Fruit fly (Drosophila melanogaster) whole organism, embryonic: ENCODE measurements around the gene sage.
A peak's percentile ranks its signal among the peaks of the same experiment; 100 is the strongest.

Experiments used
- Atf6 ChIP-seq: fragments of 200-800 bp; sonication (Bioruptor generic); IDR thresholded peaks from 2 replicates; pipeline ENCODE4 v1.3.6; 2022; ENCODE audit warnings: missing biosample characterization, missing genetic modification characterization
- Bteb2 ChIP-seq: fragments of 200-800 bp; sonication (Bioruptor generic); optimal IDR thresholded peaks from 2 replicates; lab custom pipeline; 2016; ENCODE audit warnings: missing biosample characterization, missing genetic modification characterization
- CG10147 ChIP-seq: fragments of 200-800 bp; sonication (Bioruptor generic); optimal IDR thresholded peaks from 2 replicates; lab custom pipeline; 2019; ENCODE audit warnings: missing biosample characterization, mild to moderate bottlenecking, missing genetic modification characterization, moderate library complexity
- CG10274 ChIP-seq: fragments of 200-800 bp; sonication (Bioruptor generic); optimal IDR thresholded peaks from 3 replicates; lab custom pipeline; 2017; ENCODE audit warnings: missing biosample characterization, mild to moderate bottlenecking, missing genetic modification characterization
- CG12104 ChIP-seq: fragments of 200-800 bp; sonication (Bioruptor generic); optimal IDR thresholded peaks from 3 replicates; lab custom pipeline; 2016; ENCODE audit warnings: missing biosample characterization, missing genetic modification characterization
- CG12391 ChIP-seq: fragments of 200-800 bp; sonication (Bioruptor generic); optimal IDR thresholded peaks from 3 replicates; lab custom pipeline; 2018; ENCODE audit warnings: missing biosample characterization, mild to moderate bottlenecking, missing genetic modification characterization, moderate library complexity
- CG15269 ChIP-seq: fragments of 200-800 bp; sonication (Bioruptor generic); optimal IDR thresholded peaks from 2 replicates; lab custom pipeline; 2018; ENCODE audit warnings: missing biosample characterization, mild to moderate bottlenecking, missing genetic modification characterization, moderate library complexity
- CG17359 ChIP-seq: fragments of 200-800 bp; sonication (Bioruptor generic); optimal IDR thresholded peaks from 3 replicates; lab custom pipeline; 2018; ENCODE audit warnings: missing biosample characterization, mild to moderate bottlenecking, missing genetic modification characterization, moderate library complexity
- CG17829 ChIP-seq: fragments of 200-800 bp; optimal IDR thresholded peaks from 2 replicates; lab custom pipeline; 2019; ENCODE audit warnings: missing biosample characterization, mild to moderate bottlenecking, missing genetic modification characterization, moderate library complexity
- CG1832 ChIP-seq: fragments of 200-800 bp; sonication (Bioruptor generic); optimal IDR thresholded peaks from 2 replicates; lab custom pipeline; 2017; ENCODE audit warnings: missing biosample characterization, mild to moderate bottlenecking, missing genetic modification characterization, inconsistent platforms
- CG2712 ChIP-seq: fragments of 200-800 bp; optimal IDR thresholded peaks from 3 replicates; lab custom pipeline; 2019; ENCODE audit warnings: missing biosample characterization, mild to moderate bottlenecking, missing genetic modification characterization, moderate library complexity
- CG2889 ChIP-seq: fragments of 200-800 bp; sonication (Bioruptor generic); IDR thresholded peaks from 3 replicates; pipeline ENCODE4 v1.3.6; 2022; ENCODE audit warnings: missing biosample characterization, missing genetic modification characterization
- CG30403 ChIP-seq: fragments of 200-800 bp; sonication (Bioruptor generic); optimal IDR thresholded peaks from 3 replicates; lab custom pipeline; 2016; ENCODE audit warnings: missing biosample characterization, missing genetic modification characterization
- CG34422 ChIP-seq: fragments of 200-800 bp; sonication (Bioruptor generic); IDR thresholded peaks from 3 replicates; pipeline ENCODE4 v1.3.6; 2022; ENCODE audit warnings: missing biosample characterization, missing genetic modification characterization
- CG7987 ChIP-seq: fragments of 200-800 bp; sonication (Bioruptor generic); optimal IDR thresholded peaks from 2 replicates; lab custom pipeline; 2018; ENCODE audit warnings: missing biosample characterization, mild to moderate bottlenecking, missing genetic modification characterization, moderate library complexity
- CG8290 ChIP-seq, 3 experiments: fragments of 200-800 bp; sonication (Bioruptor generic); optimal IDR thresholded peaks; 2 replicates each; lab custom pipeline; 2016 to 2019; ENCODE audit warnings: missing biosample characterization in 3 of 3, missing genetic modification characterization in 3 of 3, mild to moderate bottlenecking in 2 of 3, moderate library complexity in 1 of 3
- Chrac-16 ChIP-seq: fragments of 200-800 bp; sonication (Bioruptor generic); optimal IDR thresholded peaks from 3 replicates; lab custom pipeline; 2016; ENCODE audit warnings: missing biosample characterization, missing genetic modification characterization
- D19A ChIP-seq: fragments of 200-800 bp; optimal IDR thresholded peaks from 3 replicates; lab custom pipeline; 2019; ENCODE audit warnings: missing biosample characterization, mild to moderate bottlenecking, missing genetic modification characterization, moderate library complexity
- E2f2 ChIP-seq: fragments of 200-800 bp; sonication (Bioruptor generic); IDR thresholded peaks from 2 replicates; pipeline ENCODE4 v1.3.6; 2022; ENCODE audit warnings: missing biosample characterization, missing genetic modification characterization
- Hr51 ChIP-seq, 2 experiments: fragments of 200-800 bp; sonication (Bioruptor generic); optimal IDR thresholded peaks; 2 replicates in 1 of 2; 3 replicates in 1 of 2; lab custom pipeline; 2016 to 2018; ENCODE audit warnings: missing biosample characterization in 2 of 2, missing genetic modification characterization in 2 of 2, mild to moderate bottlenecking in 1 of 2, moderate library complexity in 1 of 2
- Med ChIP-seq: fragments of 200-800 bp; sonication (Bioruptor generic); peaks from one replicate; lab custom pipeline; 2016; ENCODE audit warnings: missing biosample characterization, missing genetic modification characterization, mild to moderate bottlenecking, inconsistent platforms, moderate library complexity
- Oli ChIP-seq: fragments of 200-800 bp; sonication (Bioruptor generic); optimal IDR thresholded peaks from 2 replicates; lab custom pipeline; 2018; ENCODE audit warnings: missing biosample characterization, mild to moderate bottlenecking, missing genetic modification characterization, moderate library complexity
- Rfx ChIP-seq: fragments of 200-800 bp; sonication (Bioruptor generic); IDR thresholded peaks from 2 replicates; pipeline ENCODE4 v1.3.6; 2022; ENCODE audit warnings: missing biosample characterization, missing genetic modification characterization
- Sox100B ChIP-seq: fragments of 200-800 bp; sonication (Bioruptor generic); optimal IDR thresholded peaks from 3 replicates; lab custom pipeline; 2018; ENCODE audit warnings: missing biosample characterization, mild to moderate bottlenecking, missing genetic modification characterization
- Spps ChIP-seq: fragments of 200-800 bp; sonication (Bioruptor generic); optimal IDR thresholded peaks from 2 replicates; lab custom pipeline; 2018; ENCODE audit warnings: missing biosample characterization, mild to moderate bottlenecking, missing genetic modification characterization
- Xbp1 ChIP-seq: fragments of 200-800 bp; sonication (Bioruptor generic); optimal IDR thresholded peaks from 3 replicates; lab custom pipeline; 2016; ENCODE audit warnings: missing biosample characterization, mild to moderate bottlenecking, missing genetic modification characterization
- ac ChIP-seq: fragments of 200-800 bp; sonication (Bioruptor generic); optimal IDR thresholded peaks from 3 replicates; lab custom pipeline; 2017; ENCODE audit warnings: missing biosample characterization, mild to moderate bottlenecking, missing genetic modification characterization
- ash1 ChIP-seq: fragments of 200-800 bp; sonication (Bioruptor generic); optimal IDR thresholded peaks from 2 replicates; lab custom pipeline; 2018; ENCODE audit warnings: missing biosample characterization, mild to moderate bottlenecking, missing genetic modification characterization
- bcd ChIP-seq: fragments of 200-800 bp; sonication (Bioruptor generic); optimal IDR thresholded peaks from 2 replicates; lab custom pipeline; 2017; ENCODE audit warnings: missing biosample characterization, mild to moderate bottlenecking, missing genetic modification characterization
- bsh ChIP-seq, 2 experiments: fragments of 200-800 bp; sonication (Bioruptor generic); optimal IDR thresholded peaks; 2 replicates each; lab custom pipeline; 2017 to 2018; ENCODE audit warnings: mild to moderate bottlenecking in 2 of 2, missing biosample characterization in 2 of 2, missing genetic modification characterization in 2 of 2, moderate library complexity in 1 of 2
- cato ChIP-seq: fragments of 200-800 bp; sonication (Bioruptor generic); optimal IDR thresholded peaks from 2 replicates; lab custom pipeline; 2016; ENCODE audit warnings: missing biosample characterization, missing genetic modification characterization, borderline replicate concordance
- chif ChIP-seq, 2 experiments: fragments of 200-800 bp; sonication (Bioruptor generic); optimal IDR thresholded peaks; 3 replicates each; lab custom pipeline; 2016; ENCODE audit warnings: missing biosample characterization in 2 of 2, missing genetic modification characterization in 2 of 2
- dati ChIP-seq: fragments of 200-800 bp; sonication (Bioruptor generic); IDR thresholded peaks from 2 replicates; pipeline ENCODE4 v1.3.6; 2022; ENCODE audit warnings: missing biosample characterization, missing genetic modification characterization
- dmrt11E ChIP-seq: fragments of 200-800 bp; sonication (Bioruptor generic); optimal IDR thresholded peaks from 3 replicates; lab custom pipeline; 2018; ENCODE audit warnings: missing biosample characterization, mild to moderate bottlenecking, missing genetic modification characterization, moderate library complexity
- gro ChIP-seq: fragments of 200-800 bp; sonication (Bioruptor generic); optimal IDR thresholded peaks from 2 replicates; lab custom pipeline; 2016; ENCODE audit warnings: missing biosample characterization, missing genetic modification characterization
- kay ChIP-seq: fragments of 200-800 bp; sonication (Bioruptor generic); optimal IDR thresholded peaks from 2 replicates; lab custom pipeline; 2016; ENCODE audit warnings: missing biosample characterization, missing genetic modification characterization
- lbe ChIP-seq: fragments of 200-800 bp; sonication (Bioruptor generic); optimal IDR thresholded peaks from 2 replicates; lab custom pipeline; 2016; ENCODE audit warnings: missing biosample characterization, mild to moderate bottlenecking, missing genetic modification characterization
- nerfin-2 ChIP-seq: fragments of 200-800 bp; sonication (Bioruptor generic); IDR thresholded peaks from 2 replicates; pipeline ENCODE4 v1.3.6; 2022; ENCODE audit warnings: missing biosample characterization, missing genetic modification characterization; ENCODE audit not compliant: partially characterized antibody
- pho ChIP-seq: fragments of 200-800 bp; sonication (Bioruptor generic); optimal IDR thresholded peaks from 2 replicates; lab custom pipeline; 2016; ENCODE audit warnings: missing biosample characterization, missing genetic modification characterization
- prd ChIP-seq, 3 experiments: fragments of >200 bp in 2 of 3; fragments of 200-800 bp in 1 of 3; sonication (Bioruptor generic) in 1 of 3; optimal IDR thresholded peaks in 2 of 3; IDR thresholded peaks in 1 of 3; 2 replicates in 2 of 3; 3 replicates in 1 of 3; pipeline versions ENCODE4 v1.3.6 to Lab custom; 2017 to 2022; ENCODE audit warnings: missing biosample characterization in 1 of 3, missing genetic modification characterization in 1 of 3
- pzg ChIP-seq: fragments of 200-800 bp; sonication (Bioruptor generic); optimal IDR thresholded peaks from 3 replicates; lab custom pipeline; 2018; ENCODE audit warnings: missing biosample characterization, mild to moderate bottlenecking, missing genetic modification characterization, moderate library complexity
- ro ChIP-seq: fragments of 200-800 bp; sonication (Bioruptor generic); IDR thresholded peaks from 2 replicates; pipeline ENCODE4 v1.3.6; 2022; ENCODE audit warnings: missing biosample characterization, missing genetic modification characterization
- toy ChIP-seq: fragments of 200-800 bp; sonication (Bioruptor generic); IDR thresholded peaks from 2 replicates; pipeline ENCODE4 v1.3.6; 2022; ENCODE audit warnings: missing biosample characterization, missing genetic modification characterization
- trem ChIP-seq: fragments of 200-800 bp; optimal IDR thresholded peaks from 3 replicates; lab custom pipeline; 2019; ENCODE audit warnings: missing biosample characterization, mild to moderate bottlenecking, missing genetic modification characterization, moderate library complexity
- ttk ChIP-seq: fragments of 200-800 bp; sonication (Bioruptor generic); IDR thresholded peaks from 2 replicates; pipeline ENCODE4 v2.1.2; 2022; ENCODE audit warnings: missing biosample characterization, missing genetic modification characterization
- unc-4 ChIP-seq: fragments of 200-800 bp; sonication (Bioruptor generic); IDR thresholded peaks from 2 replicates; pipeline ENCODE4 v1.3.6; 2022; ENCODE audit warnings: missing biosample characterization, missing genetic modification characterization; ENCODE audit not compliant: partially characterized antibody
- zf30C ChIP-seq: fragments of 200-800 bp; sonication (Bioruptor generic); optimal IDR thresholded peaks from 3 replicates; lab custom pipeline; 2018; ENCODE audit warnings: missing biosample characterization, mild to moderate bottlenecking, missing genetic modification characterization

The sage gene

DNA sequence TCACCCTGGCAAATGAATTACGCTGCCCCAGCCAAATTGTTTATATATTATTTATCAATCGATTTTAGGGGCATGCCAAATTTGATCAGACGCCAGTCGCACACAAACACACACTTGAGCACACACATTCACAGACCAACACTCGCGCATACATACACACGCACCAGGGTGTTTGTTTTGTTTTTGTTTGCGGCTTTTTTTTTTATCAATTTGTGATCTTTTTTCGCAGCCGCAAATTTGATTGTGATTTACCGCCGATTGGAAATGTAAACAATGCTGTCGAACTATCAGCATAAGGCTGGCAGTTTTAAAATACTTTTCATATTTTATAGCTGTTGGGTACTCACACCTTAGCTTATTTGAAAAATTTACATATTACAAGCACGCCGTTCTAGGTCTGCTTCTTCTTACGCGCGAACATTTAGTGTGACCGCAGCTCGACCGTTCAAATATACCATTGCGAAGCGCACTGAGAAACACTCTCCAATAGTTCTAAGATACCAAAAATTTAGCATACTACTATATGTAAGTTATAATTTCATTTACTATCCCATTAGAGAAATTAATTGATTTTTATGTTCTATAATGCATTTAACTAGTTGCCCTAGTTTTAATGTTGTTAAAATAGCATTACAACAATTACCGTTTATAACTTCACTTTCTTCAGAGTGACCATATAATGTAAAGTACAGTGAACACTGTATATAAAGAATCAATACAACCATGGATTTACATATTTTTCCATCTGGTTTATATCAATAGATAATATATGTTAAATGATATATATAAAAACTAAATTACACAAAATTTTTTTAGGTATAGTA is 26.5 kb downstream of the sage start, which contains the start of gene pum (continued):
- TF ChIP-seq prd (optimal IDR thresholded peaks at IDR 0.05; lab: Kevin White, UChicago) (no peak), prd (GFP tag; IDR thresholded peaks at IDR 0.05; lab: Robert Waterston, UW) (peak; percentile 68), D19A (tag; lab: Kevin White, UChicago) (peak; percentile 25), CG1832 (GFP tag; lab: Kevin White, UChicago) (no peak), ash1 (no peak), dmrt11E (tag; lab: Kevin White, UChicago) (peak; percentile 41), Hr51 (GFP tag; optimal IDR thresholded peaks at IDR 0.05; lab: Kevin White, UChicago) (peak in 1 of 2 experiments; percentile 58), Med (GFP tag; lab: Kevin White, UChicago) (peak; percentile 59), kay (GFP tag; lab: Kevin White, UChicago) (no peak), CG10147 (GFP tag; lab: Kevin White, UChicago) (peak; percentile 62), CG12104 (GFP tag; lab: Kevin White, UChicago) (peak; percentile 37), ttk (no peak), CG30403 (peak; percentile 52), CG17829 (tag; lab: Kevin White, UChicago) (peak; percentile 86), CG2889 (GFP tag; lab: Robert Waterston, UW) (no peak), CG8290 (GFP tag; optimal IDR thresholded peaks at IDR 0.05; lab: Kevin White, UChicago) (peak; percentile 26), CG8290 (tag; optimal IDR thresholded peaks at IDR 0.05; lab: Kevin White, UChicago) (peak in 1 of 2 experiments; percentile 35), chif (GFP tag; optimal IDR thresholded peaks at IDR 0.05; lab: Kevin White, UChicago) (no peak), cato (peak; percentile 10), CG12391 (peak; percentile 57), bcd (no peak), unc-4 (GFP tag; lab: Robert Waterston, UW) (no peak), ac (GFP tag; lab: Kevin White, UChicago) (no peak), nerfin-2 (GFP tag; lab: Robert Waterston, UW) (no peak), CG34422 (GFP tag; lab: Robert Waterston, UW) (peak; percentile 77; the same call in 1 of the 3 replicates), Xbp1 (GFP tag; lab: Kevin White, UChicago) (peak; percentile 58), bsh (GFP tag; optimal IDR thresholded peaks at IDR 0.05; lab: Kevin White, UChicago) (peak; percentile 50 to 83), dati (GFP tag; lab: Robert Waterston, UW) (no peak), CG17359 (tag; lab: Kevin White, UChicago) (peak; percentile 32), zf30C (GFP tag; lab: Kevin White, UChicago) (no peak), gro (GFP tag; lab: Kevin White, UChicago) (no peak), pho (GFP tag; lab: Kevin White, UChicago) (no peak), trem (tag; lab: Kevin White, UChicago) (peak; percentile 85), CG7987 (GFP tag; lab: Kevin White, UChicago) (no peak), Spps (tag; lab: Kevin White, UChicago) (peak; percentile 36), CG15269 (peak; percentile 39), Rfx (GFP tag; lab: Robert Waterston, UW) (peak; percentile 59), Bteb2 (GFP tag; lab: Kevin White, UChicago) (no peak), Chrac-16 (GFP tag; lab: Kevin White, UChicago) (peak; percentile 22), Oli (tag; lab: Kevin White, UChicago) (no peak), E2f2 (GFP tag; lab: Robert Waterston, UW) (peak; percentile 66), toy (no peak), Sox100B (peak; percentile 37), pzg (GFP tag; lab: Kevin White, UChicago) (peak; percentile 74), CG2712 (tag; lab: Kevin White, UChicago) (peak; percentile 70), CG10274 (no peak), Atf6 (GFP tag; lab: Robert Waterston, UW) (peak; percentile 37), lbe (GFP tag; lab: Kevin White, UChicago) (no peak), ro (GFP tag; lab: Robert Waterston, UW) (no peak)
